Worm (Caenorhabditis elegans): ENCODE results near the gene mtl-1.

- no peak for TF ChIP-seq rpc-1 (optimal IDR thresholded peaks at IDR 0.05)
- TF ChIP-seq rpc-1 (tag; optimal IDR thresholded peaks at IDR 0.05): no peak
- TF ChIP-seq ama-1 (optimal IDR thresholded peaks at IDR 0.05): no peak
- no peak for TF ChIP-seq ama-1 (GFP tag; optimal IDR thresholded peaks at IDR 0.05)
- TF ChIP-seq cebp-1 (GFP tag; IDR thresholded peaks at IDR 0.05): no peak
- TF ChIP-seq cebp-1 (tag; optimal IDR thresholded peaks at IDR 0.05): no peak
- TF ChIP-seq ekl-4 (GFP tag; IDR thresholded peaks at IDR 0.05): no peak
- TF ChIP-seq akir-1 (GFP tag; optimal IDR thresholded peaks at IDR 0.05): no peak
- no peak for TF ChIP-seq sptf-2 (GFP tag; optimal IDR thresholded peaks at IDR 0.05)
- TF ChIP-seq attf-3 (GFP tag; conservative IDR thresholded peaks at IDR 0.05): no peak
- TF ChIP-seq atf-7 (tag; optimal IDR thresholded peaks at IDR 0.05): no peak
- TF ChIP-seq snpc-4 (GFP tag; optimal IDR thresholded peaks at IDR 0.05): no peak
- TF ChIP-seq snpc-4 (tag; optimal IDR thresholded peaks at IDR 0.05): no peak
- no peak for TF ChIP-seq Y53G8AR.9 (GFP tag; conservative IDR thresholded peaks at IDR 0.05)
- TF ChIP-seq unc-62 (GFP tag; optimal IDR thresholded peaks at IDR 0.05): no peak
Measured at ce11 chrV:6685499-6685898, 6.2 kb downstream of the mtl-1 start.

Data from whole organism, young adult.